Fruit fly (Drosophila melanogaster) whole organism, pupa: Measurements from ENCODE around the gene CG32073.

Experiments used
- CG10348 ChIP-seq: fragments of 200-800 bp; sonication (Bioruptor generic); IDR thresholded peaks from 2 replicates; pipeline ENCODE4 v1.3.6; 2022; ENCODE audit warnings: missing biosample characterization, missing genetic modification characterization
- CG12605 ChIP-seq: fragments of 200-800 bp; sonication (Bioruptor generic); IDR thresholded peaks from 2 replicates; pipeline ENCODE4 v1.3.6; 2022; ENCODE audit warnings: missing biosample characterization, missing genetic modification characterization
- CG13204 ChIP-seq: fragments of 200-800 bp; sonication (Bioruptor generic); optimal IDR thresholded peaks from 2 replicates; lab custom pipeline; 2018; ENCODE audit warnings: missing biosample characterization, mild to moderate bottlenecking, missing genetic modification characterization, moderate library complexity
- CG14655 ChIP-seq: fragments of 200-800 bp; sonication (Bioruptor generic); optimal IDR thresholded peaks from 3 replicates; lab custom pipeline; 2017; ENCODE audit warnings: mild to moderate bottlenecking, missing biosample characterization, missing genetic modification reagents, missing genetic modification characterization
- CG15710 ChIP-seq: fragments of 200-800 bp; sonication (Bioruptor generic); optimal IDR thresholded peaks from 2 replicates; lab custom pipeline; 2018; ENCODE audit warnings: missing biosample characterization, mild to moderate bottlenecking, missing genetic modification characterization, moderate library complexity
- CG17806 ChIP-seq: fragments of 200-800 bp; sonication (Bioruptor generic); optimal IDR thresholded peaks from 2 replicates; lab custom pipeline; 2018; ENCODE audit warnings: missing biosample characterization, mild to moderate bottlenecking, missing genetic modification characterization, moderate library complexity
- CG32121 ChIP-seq: fragments of 200-800 bp; sonication (Bioruptor generic); IDR thresholded peaks from 2 replicates; pipeline ENCODE4 v1.3.6; 2022; ENCODE audit warnings: missing biosample characterization, missing genetic modification characterization
- CG34367 ChIP-seq: fragments of 200-800 bp; sonication (Bioruptor generic); optimal IDR thresholded peaks from 2 replicates; lab custom pipeline; 2018; ENCODE audit warnings: missing biosample characterization, mild to moderate bottlenecking, missing genetic modification characterization
- CG4496 ChIP-seq: fragments of 200-800 bp; sonication (Bioruptor generic); IDR thresholded peaks from 3 replicates; pipeline ENCODE4 v1.3.6; 2022; ENCODE audit warnings: missing biosample characterization, missing genetic modification characterization
- CG8159 ChIP-seq: fragments of 200-800 bp; sonication (Bioruptor generic); optimal IDR thresholded peaks from 3 replicates; lab custom pipeline; 2018; ENCODE audit warnings: missing biosample characterization, mild to moderate bottlenecking, missing genetic modification characterization, moderate library complexity
- CG8301 ChIP-seq: fragments of 200-800 bp; sonication (Bioruptor generic); optimal IDR thresholded peaks from 2 replicates; lab custom pipeline; 2018; ENCODE audit warnings: missing biosample characterization, mild to moderate bottlenecking, missing genetic modification characterization
- CG9948 ChIP-seq: fragments of 200-800 bp; sonication (Bioruptor generic); optimal IDR thresholded peaks from 2 replicates; lab custom pipeline; 2018; ENCODE audit warnings: missing biosample characterization, mild to moderate bottlenecking, missing genetic modification characterization, moderate library complexity
- D1 ChIP-seq: fragments of 200-800 bp; sonication (Bioruptor generic); optimal IDR thresholded peaks from 2 replicates; lab custom pipeline; 2018; ENCODE audit warnings: missing biosample characterization, mild to moderate bottlenecking, missing genetic modification characterization, moderate library complexity
- EcR ChIP-seq: fragments of 200-800 bp; sonication (Bioruptor generic); optimal IDR thresholded peaks from 3 replicates; lab custom pipeline; 2019; ENCODE audit warnings: missing biosample characterization, missing genetic modification characterization, mild to moderate bottlenecking, moderate library complexity, missing genetic modification reagents
- Ets98B ChIP-seq: fragments of 200-800 bp; sonication (Bioruptor generic); IDR thresholded peaks from 2 replicates; pipeline ENCODE4 v1.3.6; 2022; ENCODE audit warnings: missing biosample characterization, missing genetic modification characterization
- Pif1A ChIP-seq: fragments of 200-800 bp; sonication (Bioruptor generic); optimal IDR thresholded peaks from 3 replicates; lab custom pipeline; 2016; ENCODE audit warnings: missing biosample characterization, missing genetic modification characterization
- Pif1B ChIP-seq: fragments of 200-800 bp; sonication (Bioruptor generic); optimal IDR thresholded peaks from 3 replicates; lab custom pipeline; 2016; ENCODE audit warnings: missing biosample characterization, missing genetic modification characterization
- Snoo ChIP-seq: fragments of 200-800 bp; sonication (Bioruptor generic); optimal IDR thresholded peaks from 3 replicates; lab custom pipeline; 2017; ENCODE audit warnings: missing biosample characterization, mild to moderate bottlenecking, missing genetic modification characterization, inconsistent platforms
- fd96Ca ChIP-seq: fragments of 200-800 bp; sonication (Bioruptor generic); IDR thresholded peaks from 3 replicates; pipeline ENCODE4 v1.3.6; 2022; ENCODE audit warnings: missing biosample characterization, missing genetic modification characterization
- gl ChIP-seq: fragments of 200-800 bp; sonication (Bioruptor generic); optimal IDR thresholded peaks from 2 replicates; lab custom pipeline; 2018; ENCODE audit warnings: missing biosample characterization, mild to moderate bottlenecking, missing genetic modification characterization
- rn ChIP-seq: fragments of 200-800 bp; sonication (Bioruptor generic); IDR thresholded peaks from 2 replicates; pipeline ENCODE4 v1.3.6; 2022; ENCODE audit warnings: missing biosample characterization, missing genetic modification characterization

The CG32073 gene

DNA sequence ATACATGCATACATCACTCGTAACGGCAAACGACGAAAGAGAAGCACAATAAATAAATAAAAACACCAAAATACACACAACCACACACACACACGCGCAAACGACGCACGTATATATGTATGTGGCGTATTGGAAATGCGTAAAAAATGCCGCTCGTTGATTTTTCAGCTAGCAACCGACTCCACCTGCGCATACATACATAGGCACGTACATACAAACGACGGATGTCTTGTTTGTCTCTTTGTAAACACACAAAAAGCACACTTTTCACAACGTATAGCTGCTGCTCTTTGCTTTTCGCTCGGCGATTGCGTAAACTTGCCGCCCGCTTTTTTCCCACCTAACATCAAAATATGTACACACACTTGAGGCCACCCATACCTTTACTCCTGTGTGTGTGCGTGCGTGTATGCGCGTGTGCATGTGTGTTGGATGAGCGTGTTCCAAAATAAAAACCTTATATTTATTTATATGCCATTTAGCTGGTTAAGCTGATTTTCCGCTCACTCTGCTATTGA lies 12.6 kb upstream of the CG32073 start:
- TF ChIP-seq CG32121: no peak
- TF ChIP-seq CG34367: no peak
- no peak for TF ChIP-seq Snoo
- no peak for TF ChIP-seq Pif1B (GFP tag; lab: Kevin White, UChicago)
- TF ChIP-seq CG4496: no peak
- no peak for TF ChIP-seq CG12605 (GFP tag; lab: Robert Waterston, UW)
- TF ChIP-seq CG14655 (GFP tag; lab: Kevin White, UChicago): no peak
- TF ChIP-seq gl (tag; lab: Kevin White, UChicago): no peak
- no peak for TF ChIP-seq CG17806 (tag; lab: Kevin White, UChicago)
- TF ChIP-seq rn: no peak

DNA sequence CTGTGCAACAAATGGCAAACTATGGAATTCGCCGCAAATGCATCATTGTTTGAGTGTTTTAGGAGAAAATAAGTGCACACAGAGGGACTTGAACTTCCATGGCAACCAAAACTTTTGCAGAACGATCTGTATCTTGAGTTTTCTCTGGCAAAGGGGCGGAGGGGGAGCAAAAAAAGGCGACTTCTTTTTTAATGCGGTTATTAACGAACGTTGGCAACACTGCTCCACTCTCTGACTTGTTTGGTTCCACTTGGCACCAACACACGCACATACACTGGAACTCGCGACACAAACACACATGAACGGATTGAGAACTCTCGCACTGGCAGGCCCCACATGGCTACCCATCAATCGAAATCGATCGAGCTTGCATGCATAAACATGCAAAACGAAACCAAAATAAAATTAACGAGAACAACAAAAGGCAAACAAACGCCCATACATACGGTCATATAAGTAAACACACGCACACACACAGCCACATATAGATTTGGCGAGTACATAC lies 12.1 kb upstream of the CG32073 start:
- TF ChIP-seq gl (tag; lab: Kevin White, UChicago) (no peak), CG4496 (peak; percentile 60; the same call in 2 of the 3 replicates), CG32121 (no peak), CG34367 (no peak), CG17806 (tag; lab: Kevin White, UChicago) (no peak), D1 (tag; lab: Kevin White, UChicago) (no peak), Pif1B (GFP tag; lab: Kevin White, UChicago) (no peak), CG10348 (GFP tag; lab: Robert Waterston, UW) (no peak), rn (peak; percentile 46), CG13204 (no peak), Snoo (no peak), Pif1A (GFP tag; lab: Kevin White, UChicago) (no peak), CG14655 (GFP tag; lab: Kevin White, UChicago) (no peak), fd96Ca (peak; percentile 50; the same call in 2 of the 3 replicates), EcR (GFP tag; lab: Kevin White, UChicago) (no peak), CG9948 (tag; lab: Kevin White, UChicago) (no peak), CG8301 (tag; lab: Kevin White, UChicago) (no peak), CG15710 (no peak), CG8159 (tag; lab: Kevin White, UChicago) (no peak), CG12605 (GFP tag; lab: Robert Waterston, UW) (no peak), Ets98B (GFP tag; lab: Robert Waterston, UW) (peak; percentile 29; the same call in 1 of the 2 replicates)
- TF ChIP-seq, all 21 proteins: peak for 4

DNA sequence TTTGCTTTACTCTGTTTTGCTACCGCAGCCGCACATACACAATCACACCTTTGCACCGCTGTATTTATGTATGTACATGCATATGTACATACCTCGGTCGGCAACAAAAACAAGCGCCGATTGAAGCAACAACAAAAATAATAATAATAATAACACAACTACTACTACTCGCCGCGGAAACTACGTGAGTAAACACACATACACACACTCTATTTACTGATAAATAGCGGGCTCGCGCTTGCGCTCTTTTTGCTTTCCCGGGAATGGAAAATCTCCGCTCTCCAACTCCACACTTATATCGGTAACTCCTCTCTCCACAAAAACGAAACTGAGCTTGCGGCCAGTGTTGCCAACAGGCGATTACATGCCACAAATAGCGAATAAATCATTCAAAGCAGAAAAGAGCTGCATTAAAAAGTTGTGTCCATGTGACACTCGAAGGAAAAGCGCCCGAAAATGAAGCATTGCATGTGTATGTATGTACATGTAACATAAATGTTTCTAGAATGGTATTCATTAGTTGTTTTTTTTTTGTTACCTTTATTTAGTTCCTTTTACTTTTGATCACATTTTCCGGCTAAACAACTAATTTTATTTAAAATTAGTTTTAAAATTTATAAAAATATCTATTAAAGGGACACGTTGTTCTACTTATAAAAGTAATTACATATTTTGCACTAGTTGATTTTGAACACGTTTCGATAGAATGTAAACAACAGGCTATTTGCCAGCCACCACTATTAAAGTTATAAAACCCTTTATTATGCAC lies 11.4 kb upstream of the CG32073 start:
- TF ChIP-seq Ets98B (GFP tag; lab: Robert Waterston, UW): peak; percentile 65
- peak; percentile 42 for TF ChIP-seq Pif1A (GFP tag; lab: Kevin White, UChicago)
- peak; percentile 72 for TF ChIP-seq CG12605 (GFP tag; lab: Robert Waterston, UW)
- TF ChIP-seq gl (tag; lab: Kevin White, UChicago): peak; percentile 55
- TF ChIP-seq CG13204: peak; percentile 64
- no peak for TF ChIP-seq CG17806 (tag; lab: Kevin White, UChicago)
- TF ChIP-seq Pif1B (GFP tag; lab: Kevin White, UChicago): no peak
- no peak for TF ChIP-seq CG15710
- TF ChIP-seq rn: no peak
- TF ChIP-seq CG8301 (tag; lab: Kevin White, UChicago): no peak
- TF ChIP-seq CG9948 (tag; lab: Kevin White, UChicago): no peak
- peak; percentile 2 for TF ChIP-seq CG14655 (GFP tag; lab: Kevin White, UChicago)
- TF ChIP-seq CG4496: peak; percentile 59; the same call in 2 of the 3 replicates
- TF ChIP-seq CG10348 (GFP tag; lab: Robert Waterston, UW): no peak
- no peak for TF ChIP-seq Snoo
- TF ChIP-seq CG34367: no peak
- no peak for TF ChIP-seq D1 (tag; lab: Kevin White, UChicago)
- no peak for TF ChIP-seq CG8159 (tag; lab: Kevin White, UChicago)
- peak; percentile 67 for TF ChIP-seq CG32121
- peak; percentile 29 for TF ChIP-seq EcR (GFP tag; lab: Kevin White, UChicago)
- TF ChIP-seq fd96Ca: peak; percentile 69; the same call in 2 of the 3 replicates

DNA sequence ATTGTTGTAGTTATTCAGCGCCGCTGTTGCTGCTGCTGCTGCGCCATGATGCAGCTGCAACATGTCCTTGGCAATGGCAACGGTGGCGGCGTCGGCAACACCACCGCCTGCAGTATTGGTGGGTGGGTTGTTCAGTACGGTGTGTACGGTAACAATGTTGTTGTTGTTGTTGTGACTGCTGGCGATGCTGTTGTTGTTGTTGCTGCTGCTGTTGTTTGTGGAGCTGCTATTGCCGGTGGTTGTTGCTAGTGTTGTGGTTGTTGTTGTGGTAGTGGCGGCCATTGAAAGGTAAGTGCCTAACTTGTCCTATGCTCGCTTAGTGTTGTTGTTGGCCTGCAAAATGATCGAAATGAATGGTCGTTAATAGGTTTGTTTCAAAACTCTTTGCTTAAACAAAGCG lies 10.4 kb upstream of the CG32073 start:
- TF ChIP-seq CG17806 (tag; lab: Kevin White, UChicago) (no peak), CG12605 (GFP tag; lab: Robert Waterston, UW) (no peak), CG13204 (no peak), Snoo (no peak), CG14655 (GFP tag; lab: Kevin White, UChicago) (no peak), Pif1B (GFP tag; lab: Kevin White, UChicago) (no peak), CG15710 (no peak), CG8159 (tag; lab: Kevin White, UChicago) (no peak), Ets98B (GFP tag; lab: Robert Waterston, UW) (no peak), CG8301 (tag; lab: Kevin White, UChicago) (no peak), rn (no peak), D1 (tag; lab: Kevin White, UChicago) (no peak), Pif1A (GFP tag; lab: Kevin White, UChicago) (no peak), CG4496 (no peak)
